Fruit fly (Drosophila melanogaster) whole organism, embryonic: ENCODE measurements around the gene CG14427.
A peak's percentile ranks its signal among the peaks of the same experiment; 100 is the strongest.

ENCODE experiments used
- BtbVII ChIP-seq: fragments of 200-800 bp; sonication (Bioruptor generic); optimal IDR thresholded peaks from 3 replicates; lab custom pipeline; 2017; ENCODE audit warnings: missing biosample characterization, mild to moderate bottlenecking, missing genetic modification characterization
- CG10321 ChIP-seq: fragments of 200-800 bp; sonication (Bioruptor generic); IDR thresholded peaks from 2 replicates; pipeline ENCODE4 v1.3.6; 2022; ENCODE audit warnings: missing biosample characterization, missing genetic modification characterization
- CG11695 ChIP-seq: fragments of 200-800 bp; sonication (Bioruptor generic); IDR thresholded peaks from 3 replicates; pipeline ENCODE4 v1.3.6; 2022; ENCODE audit warnings: missing biosample characterization, missing genetic modification characterization
- CG15073 ChIP-seq: fragments of 200-800 bp; sonication (Bioruptor generic); optimal IDR thresholded peaks from 2 replicates; lab custom pipeline; 2016; ENCODE audit warnings: missing biosample characterization, missing genetic modification characterization
- CG17802 ChIP-seq: fragments of 200-800 bp; sonication (Bioruptor generic); optimal IDR thresholded peaks from 2 replicates; lab custom pipeline; 2018; ENCODE audit warnings: missing biosample characterization, mild to moderate bottlenecking, missing genetic modification characterization, moderate library complexity
- CG18262 ChIP-seq: fragments of 200-800 bp; optimal IDR thresholded peaks from 3 replicates; lab custom pipeline; 2019; ENCODE audit warnings: missing biosample characterization, mild to moderate bottlenecking, missing genetic modification characterization, moderate library complexity
- CG2875 ChIP-seq: fragments of 200-800 bp; sonication (Bioruptor generic); optimal IDR thresholded peaks from 2 replicates; lab custom pipeline; 2017; ENCODE audit warnings: missing biosample characterization, mild to moderate bottlenecking, missing genetic modification characterization, missing genetic modification reagents
- CG32767 ChIP-seq: fragments of 200-800 bp; sonication (Bioruptor generic); IDR thresholded peaks from 2 replicates; pipeline ENCODE4 v1.3.6; 2022; ENCODE audit warnings: missing biosample characterization, missing genetic modification characterization
- CG4424 ChIP-seq: fragments of 200-800 bp; sonication (Bioruptor generic); optimal IDR thresholded peaks from 3 replicates; lab custom pipeline; 2016; ENCODE audit warnings: missing biosample characterization, missing genetic modification characterization
- CG5953 ChIP-seq: fragments of 200-800 bp; sonication (Bioruptor generic); IDR thresholded peaks from 2 replicates; pipeline ENCODE4 v1.3.6; 2022; ENCODE audit warnings: missing biosample characterization, missing genetic modification characterization
- CG8765 ChIP-seq: fragments of 200-800 bp; sonication (Bioruptor generic); IDR thresholded peaks from 2 replicates; pipeline ENCODE4 v1.3.6; 2022; ENCODE audit warnings: missing biosample characterization, missing genetic modification characterization
- CG9215 ChIP-seq: fragments of 200-800 bp; sonication (Bioruptor generic); IDR thresholded peaks from 2 replicates; pipeline ENCODE4 v1.3.6; 2022; ENCODE audit warnings: missing biosample characterization, missing genetic modification characterization
- CG9876 ChIP-seq: fragments of 200-800 bp; sonication (Bioruptor generic); optimal IDR thresholded peaks from 2 replicates; lab custom pipeline; 2016; ENCODE audit warnings: missing biosample characterization, missing genetic modification characterization
- CHES-1-like ChIP-seq: fragments of 200-800 bp; sonication (Bioruptor generic); optimal IDR thresholded peaks from 2 replicates; lab custom pipeline; 2016; ENCODE audit warnings: missing biosample characterization, missing genetic modification characterization
- CrebB ChIP-seq: fragments of 200-800 bp; sonication (Bioruptor generic); optimal IDR thresholded peaks from 3 replicates; lab custom pipeline; 2018; ENCODE audit warnings: missing biosample characterization, mild to moderate bottlenecking, missing genetic modification characterization
- D ChIP-seq, 2 experiments: fragments of 200-800 bp in 1 of 2; fragments of >200 bp in 1 of 2; sonication (Bioruptor generic) in 1 of 2; optimal IDR thresholded peaks; 2 replicates in 1 of 2; 3 replicates in 1 of 2; lab custom pipeline; 2017; ENCODE audit warnings: mild to moderate bottlenecking in 1 of 2, missing biosample characterization in 1 of 2, missing genetic modification characterization in 1 of 2, missing genetic modification reagents in 1 of 2
- Dad ChIP-seq: fragments of 200-800 bp; sonication (Bioruptor generic); optimal IDR thresholded peaks from 3 replicates; lab custom pipeline; 2016; ENCODE audit warnings: missing biosample characterization, missing genetic modification characterization
- Fer1 ChIP-seq: fragments of 200-800 bp; sonication (Bioruptor generic); optimal IDR thresholded peaks from 2 replicates; lab custom pipeline; 2017; ENCODE audit warnings: missing biosample characterization, mild to moderate bottlenecking, missing genetic modification characterization
- HHEX ChIP-seq: fragments of 200-800 bp; sonication (Bioruptor generic); optimal IDR thresholded peaks from 3 replicates; lab custom pipeline; 2017; ENCODE audit warnings: missing biosample characterization, mild to moderate bottlenecking, missing genetic modification characterization, missing genetic modification reagents
- Hsf ChIP-seq: fragments of 200-800 bp; sonication (Bioruptor generic); optimal IDR thresholded peaks from 3 replicates; lab custom pipeline; 2016; ENCODE audit warnings: missing biosample characterization, missing genetic modification characterization
- MTF-1 ChIP-seq: fragments of 200-800 bp; sonication (Bioruptor generic); optimal IDR thresholded peaks from 2 replicates; lab custom pipeline; 2018; ENCODE audit warnings: missing biosample characterization, mild to moderate bottlenecking, missing genetic modification characterization, borderline replicate concordance
- Meics ChIP-seq: fragments of 200-800 bp; sonication (Bioruptor generic); optimal IDR thresholded peaks from 2 replicates; lab custom pipeline; 2017; ENCODE audit warnings: missing biosample characterization, mild to moderate bottlenecking, missing genetic modification characterization
- Mes4 ChIP-seq: fragments of 200-800 bp; sonication (Bioruptor generic); optimal IDR thresholded peaks from 2 replicates; lab custom pipeline; 2016; ENCODE audit warnings: missing biosample characterization, missing genetic modification characterization
- Mrtf ChIP-seq: fragments of 200-800 bp; sonication (Bioruptor generic); IDR thresholded peaks from 3 replicates; pipeline ENCODE4 v1.3.6; 2022; ENCODE audit warnings: missing biosample characterization, missing genetic modification characterization
- NfI ChIP-seq: fragments of 200-800 bp; sonication (Bioruptor generic); optimal IDR thresholded peaks from 3 replicates; lab custom pipeline; 2018; ENCODE audit warnings: missing biosample characterization, mild to moderate bottlenecking, missing genetic modification characterization, moderate library complexity
- TFAM ChIP-seq: fragments of 200-800 bp; sonication (Bioruptor generic); optimal IDR thresholded peaks from 2 replicates; lab custom pipeline; 2017; ENCODE audit warnings: missing biosample characterization, missing genetic modification characterization, inconsistent platforms
- Xbp1 ChIP-seq: fragments of 200-800 bp; sonication (Bioruptor generic); optimal IDR thresholded peaks from 3 replicates; lab custom pipeline; 2016; ENCODE audit warnings: missing biosample characterization, mild to moderate bottlenecking, missing genetic modification characterization
- abd-A ChIP-seq: fragments of 200-800 bp; sonication (Bioruptor generic); optimal IDR thresholded peaks from 3 replicates; lab custom pipeline; 2019; ENCODE audit warnings: missing biosample characterization, mild to moderate bottlenecking, missing genetic modification characterization, moderate library complexity
- crc ChIP-seq: fragments of 200-800 bp; sonication (Bioruptor generic); optimal IDR thresholded peaks from 2 replicates; lab custom pipeline; 2016; ENCODE audit warnings: missing biosample characterization, missing genetic modification characterization
- crol ChIP-seq: fragments of 200-800 bp; sonication (Bioruptor generic); IDR thresholded peaks from 2 replicates; pipeline ENCODE4 v1.3.6; 2022; ENCODE audit warnings: missing biosample characterization, missing genetic modification characterization
- crp ChIP-seq, 2 experiments: fragments of 200-800 bp; sonication (Bioruptor generic); optimal IDR thresholded peaks; 2 replicates in 1 of 2; 3 replicates in 1 of 2; lab custom pipeline; 2017; ENCODE audit warnings: missing biosample characterization in 2 of 2, missing genetic modification characterization in 2 of 2, mild to moderate bottlenecking in 1 of 2, moderate library complexity in 1 of 2
- danr ChIP-seq: fragments of 200-800 bp; sonication (Bioruptor generic); IDR thresholded peaks from 2 replicates; pipeline ENCODE4 v1.3.6; 2022; ENCODE audit warnings: missing biosample characterization, missing genetic modification characterization
- dm ChIP-seq: fragments of 200-800 bp; sonication (Bioruptor generic); optimal IDR thresholded peaks from 3 replicates; lab custom pipeline; 2016; ENCODE audit warnings: missing biosample characterization, missing genetic modification characterization
- ems ChIP-seq: fragments of 200-800 bp; sonication (Bioruptor generic); optimal IDR thresholded peaks from 3 replicates; lab custom pipeline; 2016; ENCODE audit warnings: missing biosample characterization, missing genetic modification characterization
- gem ChIP-seq: fragments of 200-800 bp; sonication (Bioruptor generic); optimal IDR thresholded peaks from 2 replicates; lab custom pipeline; 2019; ENCODE audit warnings: missing biosample characterization, mild to moderate bottlenecking, missing genetic modification characterization, moderate library complexity
- grau ChIP-seq: fragments of 200-800 bp; optimal IDR thresholded peaks from 3 replicates; lab custom pipeline; 2019; ENCODE audit warnings: missing biosample characterization, mild to moderate bottlenecking, missing genetic modification characterization, moderate library complexity
- jing ChIP-seq: fragments of 200-800 bp; sonication (Bioruptor generic); optimal IDR thresholded peaks from 2 replicates; lab custom pipeline; 2018; ENCODE audit warnings: missing biosample characterization, mild to moderate bottlenecking, missing genetic modification characterization
- knrl ChIP-seq: fragments of 200-800 bp; sonication (Bioruptor generic); IDR thresholded peaks from 3 replicates; pipeline ENCODE4 v1.3.6; 2022; ENCODE audit warnings: missing biosample characterization, missing genetic modification characterization; ENCODE audit not compliant: partially characterized antibody
- lov ChIP-seq, 2 experiments: fragments of 200-800 bp in 1 of 2; fragments of >200 bp in 1 of 2; sonication (Bioruptor generic) in 1 of 2; IDR thresholded peaks in 1 of 2; optimal IDR thresholded peaks in 1 of 2; 2 replicates in 1 of 2; 3 replicates in 1 of 2; pipeline versions ENCODE4 v1.3.6 to Lab custom; 2017 to 2022; ENCODE audit warnings: missing biosample characterization in 1 of 2, missing genetic modification characterization in 1 of 2
- nau ChIP-seq: fragments of 200-800 bp; sonication (Bioruptor generic); optimal IDR thresholded peaks from 3 replicates; lab custom pipeline; 2017; ENCODE audit warnings: missing biosample characterization, mild to moderate bottlenecking, missing genetic modification characterization, missing genetic modification reagents
- p53 ChIP-seq: fragments of 200-800 bp; sonication (Bioruptor generic); optimal IDR thresholded peaks from 2 replicates; lab custom pipeline; 2016; ENCODE audit warnings: missing biosample characterization, missing genetic modification characterization
- row ChIP-seq: fragments of 200-800 bp; sonication (Bioruptor generic); IDR thresholded peaks from 3 replicates; pipeline ENCODE4 v1.3.6; 2022; ENCODE audit warnings: missing biosample characterization, missing genetic modification characterization
- sd ChIP-seq: fragments of 200-800 bp; sonication (Bioruptor generic); optimal IDR thresholded peaks from 3 replicates; lab custom pipeline; 2018; ENCODE audit warnings: missing biosample characterization, mild to moderate bottlenecking, missing genetic modification characterization, moderate library complexity
- seq ChIP-seq: fragments of 200-800 bp; sonication (Bioruptor generic); IDR thresholded peaks from 2 replicates; pipeline ENCODE4 v1.3.6; 2022; ENCODE audit warnings: missing biosample characterization, missing genetic modification characterization
- sna ChIP-seq: fragments of 200-800 bp; sonication (Bioruptor generic); IDR thresholded peaks from 2 replicates; pipeline ENCODE4 v1.3.6; 2022; ENCODE audit warnings: missing biosample characterization, missing genetic modification characterization; ENCODE audit not compliant: partially characterized antibody
- sug ChIP-seq: fragments of 200-800 bp; optimal IDR thresholded peaks from 2 replicates; lab custom pipeline; 2019; ENCODE audit warnings: missing biosample characterization, mild to moderate bottlenecking, missing genetic modification characterization, moderate library complexity
- trem ChIP-seq: fragments of 200-800 bp; optimal IDR thresholded peaks from 3 replicates; lab custom pipeline; 2019; ENCODE audit warnings: missing biosample characterization, mild to moderate bottlenecking, missing genetic modification characterization, moderate library complexity
- tup ChIP-seq: fragments of 200-800 bp; sonication (Bioruptor generic); optimal IDR thresholded peaks from 2 replicates; lab custom pipeline; 2016; ENCODE audit warnings: missing biosample characterization, mild to moderate bottlenecking, missing genetic modification characterization, moderate library complexity

The CG14427 gene

dm6 chrX:7004101-7004700 lies 36.2 kb upstream of the CG14427 start (continued):
- peak; percentile 68 for TF ChIP-seq CG5953 (GFP tag; lab: Robert Waterston, UW)
- TF ChIP-seq gem (tag; lab: Kevin White, UChicago) = peak; percentile 84
- TF ChIP-seq Mes4 (GFP tag; lab: Kevin White, UChicago) = peak; percentile 91
- peak; percentile 73 for TF ChIP-seq CG11695 (GFP tag; lab: Robert Waterston, UW)
- peak; percentile 79 for TF ChIP-seq CG9876 (GFP tag; lab: Kevin White, UChicago)
- TF ChIP-seq sna (GFP tag; lab: Robert Waterston, UW) = no peak
- no peak for TF ChIP-seq D (optimal IDR thresholded peaks at IDR 0.05; lab: Kevin White, UChicago)
- TF ChIP-seq D (GFP tag; optimal IDR thresholded peaks at IDR 0.05; lab: Kevin White, UChicago) = peak; percentile 91
- TF ChIP-seq sug (tag; lab: Kevin White, UChicago) = peak; percentile 49
- TF ChIP-seq p53 = peak; percentile 81
- TF ChIP-seq trem (tag; lab: Kevin White, UChicago) = peak; percentile 74
- TF ChIP-seq Hsf (GFP tag; lab: Kevin White, UChicago) = peak; percentile 56
- peak; percentile 14 for TF ChIP-seq CG15073 (GFP tag; lab: Kevin White, UChicago)
- TF ChIP-seq CrebB = peak; percentile 90
- peak; percentile 92 for TF ChIP-seq tup
- no peak for TF ChIP-seq CG8765 (GFP tag; lab: Robert Waterston, UW)
- TF ChIP-seq crc (GFP tag; lab: Kevin White, UChicago) = peak; percentile 74
- TF ChIP-seq CG17802 (tag; lab: Kevin White, UChicago) = peak; percentile 30
- peak; percentile 58; the same call in 1 of the 2 replicates for TF ChIP-seq CG10321 (GFP tag; lab: Robert Waterston, UW)
- TF ChIP-seq crol (GFP tag; lab: Robert Waterston, UW) = no peak
- peak; percentile 59 for TF ChIP-seq sd (tag; lab: Kevin White, UChicago)
- TF ChIP-seq seq = peak; percentile 84
- TF ChIP-seq grau (tag; lab: Kevin White, UChicago) = peak; percentile 55
- TF ChIP-seq row (GFP tag; lab: Robert Waterston, UW) = peak; percentile 23; the same call in 1 of the 3 replicates
- peak; percentile 72 for TF ChIP-seq CG4424
- peak; percentile 84 for TF ChIP-seq BtbVII (GFP tag; lab: Kevin White, UChicago)
- peak; percentile 94 for TF ChIP-seq MTF-1 (GFP tag; lab: Kevin White, UChicago)
- TF ChIP-seq jing (GFP tag; lab: Kevin White, UChicago) = peak; percentile 56
- peak; percentile 46 for TF ChIP-seq Dad (GFP tag; lab: Kevin White, UChicago)
- peak in 1 of 2 experiments; percentile 46 for TF ChIP-seq crp (GFP tag; optimal IDR thresholded peaks at IDR 0.05; lab: Kevin White, UChicago)
- TF ChIP-seq abd-A = no peak
- peak; percentile 85 for TF ChIP-seq CG18262 (tag; lab: Kevin White, UChicago)
- peak; percentile 83 for TF ChIP-seq nau
- TF ChIP-seq CG9215 = 0 out of 2 replicates have a peak, but pooled peaks have one; percentile 9
- TF ChIP-seq dm = peak; percentile 72
- TF ChIP-seq CG2875 = peak; percentile 97
- peak; percentile 61 for TF ChIP-seq ems (GFP tag; lab: Kevin White, UChicago)
- peak; percentile 43; the same call in 1 of the 3 replicates for TF ChIP-seq Mrtf
- peak; percentile 60 for TF ChIP-seq Xbp1 (GFP tag; lab: Kevin White, UChicago)
- TF ChIP-seq NfI (GFP tag; lab: Kevin White, UChicago) = peak; percentile 30
- peak; percentile 91 for TF ChIP-seq CHES-1-like
- peak; percentile 74 for TF ChIP-seq Fer1 (GFP tag; lab: Kevin White, UChicago)
- TF ChIP-seq TFAM = peak; percentile 64
- TF ChIP-seq lov (optimal IDR thresholded peaks at IDR 0.05; lab: Kevin White, UChicago) = no peak
- peak; percentile 91 for TF ChIP-seq lov (GFP tag; IDR thresholded peaks at IDR 0.05; lab: Robert Waterston, UW)
- peak; percentile 65 for TF ChIP-seq CG32767 (GFP tag; lab: Robert Waterston, UW)
- peak; percentile 74 for TF ChIP-seq Meics (GFP tag; lab: Kevin White, UChicago)
- TF ChIP-seq danr = peak; percentile 23; the same call in 1 of the 2 replicates
- TF ChIP-seq knrl (GFP tag; lab: Robert Waterston, UW) = no peak
- peak; percentile 86 for TF ChIP-seq HHEX (GFP tag; lab: Kevin White, UChicago)
